Worm (Caenorhabditis elegans) whole organism, L3 larva: Measurements from ENCODE around the gene K05D4.9.
A peak's percentile ranks its signal among the peaks of the same experiment; 100 is the strongest.

Experiments used
- R02D3.7 ChIP-seq: fragments of 150-350 bp; optimal IDR thresholded peaks from 2 replicates; lab custom pipeline; 2014; ENCODE audit warnings: missing biosample characterization, missing genetic modification characterization
- ZK546.5 ChIP-seq: sonication (generic microtip); optimal IDR thresholded peaks from 2 replicates; lab custom pipeline; 2017; ENCODE audit warnings: missing biosample characterization, missing genetic modification characterization
- aly-2 ChIP-seq: fragments of 150-350 bp; optimal IDR thresholded peaks from 2 replicates; lab custom pipeline; 2014; ENCODE audit warnings: missing biosample characterization, missing genetic modification characterization
- ama-1 ChIP-seq: fragments of 150-350 bp; optimal IDR thresholded peaks from 2 replicates; lab custom pipeline; 2018
- ceh-16 ChIP-seq: sonication (generic microtip); optimal IDR thresholded peaks from 2 replicates; lab custom pipeline; 2017; ENCODE audit warnings: missing biosample characterization, missing genetic modification characterization
- ceh-28 ChIP-seq: fragments of 150-350 bp; optimal IDR thresholded peaks from 2 replicates; lab custom pipeline; 2014; ENCODE audit warnings: missing biosample characterization, missing genetic modification reagents, missing genetic modification characterization
- daf-12 ChIP-seq: fragments of 150-350 bp; optimal IDR thresholded peaks from 2 replicates; lab custom pipeline; 2014; ENCODE audit warnings: missing biosample characterization, missing genetic modification reagents, missing genetic modification characterization
- egl-5 ChIP-seq: fragments of 150-350 bp; optimal IDR thresholded peaks from 2 replicates; lab custom pipeline; 2017; ENCODE audit warnings: missing biosample characterization, missing genetic modification reagents, missing genetic modification characterization, inconsistent platforms
- elt-2 ChIP-seq: sonication (generic microtip); optimal IDR thresholded peaks from 2 replicates; lab custom pipeline; 2016; ENCODE audit warnings: missing genetic modification reagents, mild to moderate bottlenecking, missing genetic modification characterization, missing compliant biosample characterization
- elt-3 ChIP-seq, 3 experiments: fragments of 150-350 bp in 1 of 3; sonication (generic microtip) in 2 of 3; optimal IDR thresholded peaks; 2 replicates in 2 of 3; 4 replicates in 1 of 3; lab custom pipeline; 2014 to 2017; ENCODE audit warnings: missing biosample characterization in 3 of 3, missing genetic modification characterization in 3 of 3
- fkh-2 ChIP-seq: fragments of 150-350 bp; optimal IDR thresholded peaks from 2 replicates; lab custom pipeline; 2014; ENCODE audit warnings: missing biosample characterization, missing genetic modification reagents, missing genetic modification characterization
- hmg-11 ChIP-seq: sonication (generic microtip); optimal IDR thresholded peaks from 2 replicates; lab custom pipeline; 2016; ENCODE audit warnings: missing genetic modification characterization, missing compliant biosample characterization
- jun-1 ChIP-seq: fragments of 150-350 bp; optimal IDR thresholded peaks from 2 replicates; lab custom pipeline; 2014; ENCODE audit warnings: missing biosample characterization, missing genetic modification reagents, missing genetic modification characterization
- lin-15B ChIP-seq: fragments of 150-350 bp; optimal IDR thresholded peaks from 2 replicates; lab custom pipeline; 2014; ENCODE audit warnings: missing biosample characterization, missing genetic modification characterization
- lin-39 ChIP-seq: fragments of 150-350 bp; optimal IDR thresholded peaks from 2 replicates; lab custom pipeline; 2018; ENCODE audit warnings: missing biosample characterization, missing genetic modification reagents, missing genetic modification characterization
- lsy-12 ChIP-seq: sonication (generic microtip); optimal IDR thresholded peaks from 2 replicates; lab custom pipeline; 2016; ENCODE audit warnings: mild to moderate bottlenecking, missing genetic modification characterization, missing compliant biosample characterization
- nfya-1 ChIP-seq: sonication (generic microtip); optimal IDR thresholded peaks from 2 replicates; lab custom pipeline; 2017; ENCODE audit warnings: missing genetic modification characterization, mild to moderate bottlenecking, missing compliant biosample characterization, antibody characterized with exemption, moderate library complexity; ENCODE audit not compliant: insufficient read depth
- nhr-11 ChIP-seq: fragments of 150-350 bp; optimal IDR thresholded peaks from 2 replicates; lab custom pipeline; 2014; ENCODE audit warnings: missing biosample characterization, missing genetic modification characterization
- nhr-23 ChIP-seq: fragments of 150-350 bp; optimal IDR thresholded peaks from 2 replicates; lab custom pipeline; 2014; ENCODE audit warnings: missing biosample characterization, missing genetic modification reagents, missing genetic modification characterization
- nhr-237 ChIP-seq: fragments of 150-350 bp; optimal IDR thresholded peaks from 2 replicates; lab custom pipeline; 2014; ENCODE audit warnings: missing biosample characterization, missing genetic modification characterization
- nhr-25 ChIP-seq: sonication (generic microtip); optimal IDR thresholded peaks from 2 replicates; lab custom pipeline; 2017; ENCODE audit warnings: missing biosample characterization, missing genetic modification characterization
- nhr-43 ChIP-seq: sonication (generic microtip); optimal IDR thresholded peaks from 2 replicates; lab custom pipeline; 2016; ENCODE audit warnings: mild to moderate bottlenecking, missing genetic modification characterization, missing compliant biosample characterization; ENCODE audit not compliant: poor library complexity, severe bottlenecking
- nhr-67 ChIP-seq: fragments of 150-350 bp; optimal IDR thresholded peaks from 2 replicates; lab custom pipeline; 2014; ENCODE audit warnings: missing biosample characterization, missing genetic modification characterization
- nhr-76 ChIP-seq: fragments of 150-350 bp; sonication (generic microtip); optimal IDR thresholded peaks from 5 replicates; lab custom pipeline; 2014; ENCODE audit warnings: missing biosample characterization, missing genetic modification characterization
- nhr-77 ChIP-seq: fragments of 150-350 bp; optimal IDR thresholded peaks from 2 replicates; lab custom pipeline; 2014; ENCODE audit warnings: missing biosample characterization, missing genetic modification characterization
- pha-4 ChIP-seq: fragments of 150-350 bp; optimal IDR thresholded peaks from 2 replicates; lab custom pipeline; 2014; ENCODE audit warnings: missing biosample characterization, missing genetic modification reagents, missing genetic modification characterization
- pqm-1 ChIP-seq: fragments of 150-350 bp; optimal IDR thresholded peaks from 2 replicates; lab custom pipeline; 2017; ENCODE audit warnings: missing biosample characterization, missing genetic modification characterization, inconsistent platforms
- sea-2 ChIP-seq: fragments of 150-350 bp; sonication (generic microtip); optimal IDR thresholded peaks from 4 replicates; lab custom pipeline; 2014; ENCODE audit warnings: missing biosample characterization, missing genetic modification reagents, missing genetic modification characterization
- skn-1 ChIP-seq: fragments of 150-350 bp; optimal IDR thresholded peaks from 2 replicates; lab custom pipeline; 2014; ENCODE audit warnings: missing biosample characterization, missing genetic modification characterization
- snpc-4 ChIP-seq: fragments of 150-350 bp; optimal IDR thresholded peaks from 2 replicates; lab custom pipeline; 2014; ENCODE audit warnings: missing biosample characterization, missing genetic modification characterization
- unc-62 ChIP-seq: fragments of 150-350 bp; sonication (generic microtip); optimal IDR thresholded peaks from 4 replicates; lab custom pipeline; 2014; ENCODE audit warnings: missing biosample characterization, missing genetic modification reagents, missing genetic modification characterization
- zag-1 ChIP-seq: fragments of 150-350 bp; optimal IDR thresholded peaks from 2 replicates; lab custom pipeline; 2014; ENCODE audit warnings: missing biosample characterization, missing genetic modification characterization
- ztf-11 ChIP-seq: fragments of 150-350 bp; optimal IDR thresholded peaks from 2 replicates; lab custom pipeline; 2014; ENCODE audit warnings: missing biosample characterization, missing genetic modification characterization
- ztf-4 ChIP-seq: fragments of 150-350 bp; optimal IDR thresholded peaks from 2 replicates; lab custom pipeline; 2014; ENCODE audit warnings: missing biosample characterization, missing genetic modification characterization

Gene K05D4.9

DNA sequence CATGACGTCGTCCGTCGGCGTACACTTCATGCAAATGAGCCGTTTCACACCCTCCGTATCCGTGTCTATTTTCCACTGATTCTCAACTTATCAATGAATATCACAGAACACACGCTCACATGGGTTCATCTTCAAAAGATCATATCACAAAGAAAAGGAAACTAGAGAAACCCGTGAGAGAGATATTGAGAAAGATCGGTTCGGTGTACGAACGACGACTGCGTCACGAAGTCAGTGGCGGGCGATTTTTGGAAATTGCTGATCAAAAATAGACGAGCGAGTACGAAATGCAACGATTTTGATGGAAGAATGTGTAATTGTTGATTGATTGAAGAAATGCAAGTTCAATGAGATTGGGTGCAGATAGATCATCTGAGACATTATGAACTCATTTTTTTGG lies 41.7 kb upstream of the K05D4.9 start:
- TF ChIP-seq lin-39 (no peak), nhr-25 (tag; lab: Kevin White, UChicago) (peak; percentile 14), nhr-67 (tag; lab: Kevin White, UChicago) (no peak), elt-2 (tag; lab: Kevin White, UChicago) (no peak), zag-1 (tag; lab: Kevin White, UChicago) (no peak), unc-62 (GFP tag; lab: Kevin White, UChicago) (no peak), pha-4 (tag; lab: Kevin White, UChicago) (no peak), fkh-2 (tag; lab: Kevin White, UChicago) (no peak), hmg-11 (tag; lab: Kevin White, UChicago) (no peak), aly-2 (no peak), nhr-77 (tag; lab: Kevin White, UChicago) (no peak), skn-1 (tag; lab: Kevin White, UChicago) (no peak), egl-5 (no peak), nhr-23 (tag; lab: Kevin White, UChicago) (peak; percentile 39), elt-3 (tag; optimal IDR thresholded peaks at IDR 0.05; lab: Kevin White, UChicago) (peak in 2 of 3 experiments; percentile 26 to 43), jun-1 (tag; lab: Kevin White, UChicago) (no peak), ztf-4 (tag; lab: Kevin White, UChicago) (no peak), sea-2 (GFP tag; lab: Kevin White, UChicago) (no peak), nhr-11 (tag; lab: Kevin White, UChicago) (no peak), nhr-43 (tag; lab: Kevin White, UChicago) (peak; percentile 93), ZK546.5 (tag; lab: Kevin White, UChicago) (no peak)

DNA sequence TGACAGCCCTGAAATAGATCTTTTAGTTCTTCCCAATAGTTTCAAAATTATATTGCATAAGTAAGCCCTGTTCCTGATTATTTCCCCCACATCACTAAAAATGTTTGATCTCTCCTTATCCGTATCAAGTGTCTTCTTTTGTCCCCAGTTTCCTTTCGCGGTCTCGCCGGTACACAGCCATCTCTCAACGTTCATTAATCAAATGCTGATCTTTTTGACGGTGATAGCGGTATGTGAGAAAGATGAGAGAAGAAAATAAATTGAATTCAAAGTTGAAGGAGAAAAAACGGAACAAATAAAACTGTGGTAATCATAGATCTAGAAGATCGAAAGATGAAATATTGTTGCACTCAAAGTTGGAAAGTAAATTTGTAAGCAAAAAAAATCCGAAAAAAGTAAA lies 40.1 kb upstream of the K05D4.9 start:
- TF ChIP-seq R02D3.7 (tag; lab: Kevin White, UChicago) (no peak), daf-12 (no peak), nhr-43 (tag; lab: Kevin White, UChicago) (peak; percentile 26), snpc-4 (tag; lab: Kevin White, UChicago) (no peak)

ce11 chrV:16210257-16211002 lies 38.8 kb upstream of the K05D4.9 start, which contains the start of gene F11A5.16:
Gene F11A5.16, plus strand, starts transcription at chrV:16210952.
- TF ChIP-seq nhr-23 (tag; lab: Kevin White, UChicago) (no peak), elt-2 (tag; lab: Kevin White, UChicago) (no peak), elt-3 (tag; optimal IDR thresholded peaks at IDR 0.05; lab: Kevin White, UChicago) (no peak), lsy-12 (tag; lab: Kevin White, UChicago) (no peak), nhr-43 (tag; lab: Kevin White, UChicago) (no peak), ceh-28 (tag; lab: Kevin White, UChicago) (no peak), ceh-16 (tag; lab: Kevin White, UChicago) (no peak), nfya-1 (tag; lab: Kevin White, UChicago) (no peak), skn-1 (tag; lab: Kevin White, UChicago) (no peak), egl-5 (no peak), nhr-67 (tag; lab: Kevin White, UChicago) (no peak), nhr-11 (tag; lab: Kevin White, UChicago) (no peak), fkh-2 (tag; lab: Kevin White, UChicago) (no peak), pha-4 (tag; lab: Kevin White, UChicago) (no peak)

DNA sequence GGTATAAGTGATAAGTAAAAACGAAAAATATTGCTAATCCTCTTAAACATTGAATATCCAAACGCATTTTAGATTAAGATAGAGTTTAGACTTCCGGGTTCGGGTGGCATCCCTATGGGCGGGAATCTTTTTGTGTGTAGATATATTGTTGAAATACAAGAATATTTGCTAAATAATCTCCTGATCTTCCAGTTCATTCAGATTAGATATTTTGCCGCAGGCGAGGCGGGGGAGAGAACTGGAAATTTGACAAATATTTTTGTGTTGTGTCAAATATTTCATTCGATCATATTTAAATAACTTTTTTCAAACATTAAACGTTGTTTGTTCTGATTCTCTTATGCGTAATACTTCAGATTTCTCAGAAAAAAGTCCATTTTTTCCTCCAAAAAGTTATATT lies 38.2 kb upstream of the K05D4.9 start, which contains the start of gene oac-15:
Gene oac-15, minus strand, starts transcription at position 101 of the 400 bp plus-strand sequence.
- TF ChIP-seq lin-39 (no peak), nhr-77 (tag; lab: Kevin White, UChicago) (no peak), ztf-11 (no peak), skn-1 (tag; lab: Kevin White, UChicago) (no peak), pqm-1 (tag; lab: Kevin White, UChicago) (no peak), lin-15B (no peak), R02D3.7 (tag; lab: Kevin White, UChicago) (no peak), nhr-237 (tag; lab: Kevin White, UChicago) (no peak), daf-12 (no peak), ZK546.5 (tag; lab: Kevin White, UChicago) (no peak), nhr-23 (tag; lab: Kevin White, UChicago) (no peak), ama-1 (no peak), nhr-76 (no peak)
